Worm (Caenorhabditis elegans): ENCODE results near the gene T05G5.5.

DNA sequence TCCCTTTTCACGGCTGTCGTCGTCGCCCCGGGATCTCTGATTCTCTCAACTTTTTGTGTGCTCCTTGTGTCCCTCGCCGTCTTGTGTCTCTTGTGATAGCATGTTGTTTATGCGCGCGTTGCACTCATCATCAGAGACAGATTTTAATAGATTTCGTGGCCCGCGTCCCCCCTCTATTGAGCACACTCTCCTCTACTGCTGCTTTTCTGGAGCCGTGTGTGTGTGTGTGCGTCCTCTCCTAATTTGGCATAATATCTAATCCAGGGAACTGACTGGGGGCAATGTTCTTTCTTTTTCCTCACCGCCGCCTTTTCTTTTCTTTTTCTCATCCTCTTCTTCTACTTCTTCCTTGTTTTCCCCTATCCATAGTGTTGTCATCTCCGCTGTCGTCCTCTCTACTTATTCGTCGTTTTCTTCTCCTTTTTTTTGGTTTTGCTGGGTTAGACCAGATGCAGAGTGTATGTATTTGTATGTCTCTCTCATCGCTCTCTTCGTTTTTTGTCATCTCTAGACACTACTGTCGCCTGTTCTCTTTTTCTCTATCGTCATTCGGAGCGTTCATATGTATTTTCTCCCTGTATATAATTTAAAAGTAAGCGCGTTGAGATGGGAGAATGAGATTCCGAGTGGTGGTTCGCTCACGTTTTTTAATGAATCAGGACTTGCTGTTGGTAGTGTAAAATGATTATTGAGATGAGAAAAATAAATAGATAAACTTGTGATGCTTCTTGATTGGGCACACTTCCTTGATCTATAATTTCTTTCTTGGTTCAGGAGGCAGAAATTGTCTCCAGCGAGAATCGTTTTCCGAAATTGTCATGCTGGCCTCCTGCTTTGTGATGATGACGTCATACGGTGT lies 47.3 kb downstream of the T05G5.5 start:
- TF ChIP-seq pbrm-1 (GFP tag; IDR thresholded peaks at IDR 0.05) (no peak), ccch-3 (GFP tag; optimal IDR thresholded peaks at IDR 0.05) (no peak), ama-1 (optimal IDR thresholded peaks at IDR 0.05) (no peak), ama-1 (GFP tag; optimal IDR thresholded peaks at IDR 0.05) (no peak), him-1 (tag; optimal IDR thresholded peaks at IDR 0.05) (no peak), F55B11.4 (tag; optimal IDR thresholded peaks at IDR 0.05; ENCODE audit: borderline replicate concordance, insufficient read depth) (no peak), lin-26 (GFP tag; IDR thresholded peaks at IDR 0.05) (0 out of 2 replicates have a peak, but pooled peaks have one; percentile 57), F52B5.7 (tag; optimal IDR thresholded peaks at IDR 0.05) (no peak), tbp1 (GFP tag; optimal IDR thresholded peaks at IDR 0.05) (no peak), snpc-1.1 (tag; optimal IDR thresholded peaks at IDR 0.05; ENCODE audit: insufficient read depth) (no peak), ceh-40 (GFP tag; IDR thresholded peaks at IDR 0.05) (no peak), K12H6.12 (tag; optimal IDR thresholded peaks at IDR 0.05) (peak; percentile 51), akir-1 (GFP tag; optimal IDR thresholded peaks at IDR 0.05) (no peak), snpc-3.4 (tag; optimal IDR thresholded peaks at IDR 0.05) (no peak)
